Fruit fly (Drosophila melanogaster): ENCODE measurements around the gene CG31789.

The CG31789 gene

DNA sequence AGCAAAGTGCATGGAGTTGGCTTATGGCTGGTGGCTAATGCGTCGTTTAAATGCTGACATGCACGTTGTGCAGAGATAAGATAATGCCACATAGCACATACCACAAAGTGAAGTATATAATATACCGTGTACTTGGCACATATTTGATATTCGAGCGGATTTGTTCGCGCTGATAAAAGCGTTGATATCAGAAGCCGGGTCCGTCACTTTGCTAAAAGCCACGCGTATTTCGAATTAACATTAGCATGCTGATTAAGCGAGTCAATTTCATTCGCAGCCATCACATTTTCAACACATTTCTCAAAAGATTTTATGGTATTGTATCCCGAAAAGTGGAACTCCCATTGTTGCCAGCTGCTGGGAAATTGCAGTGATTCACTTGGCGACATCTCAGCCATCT lies 37.0 kb upstream of the CG31789 start:
- TF ChIP-seq ttk (optimal IDR thresholded peaks at IDR 0.05): no peak
- no peak for TF ChIP-seq psq (optimal IDR thresholded peaks at IDR 0.05)
- TF ChIP-seq insv (optimal IDR thresholded peaks at IDR 0.05): no peak
- TF ChIP-seq Sin3A (optimal IDR thresholded peaks at IDR 0.05): no peak
- TF ChIP-seq Myc (optimal IDR thresholded peaks at IDR 0.05): no peak
- TF ChIP-seq h (optimal IDR thresholded peaks at IDR 0.05): no peak

DNA sequence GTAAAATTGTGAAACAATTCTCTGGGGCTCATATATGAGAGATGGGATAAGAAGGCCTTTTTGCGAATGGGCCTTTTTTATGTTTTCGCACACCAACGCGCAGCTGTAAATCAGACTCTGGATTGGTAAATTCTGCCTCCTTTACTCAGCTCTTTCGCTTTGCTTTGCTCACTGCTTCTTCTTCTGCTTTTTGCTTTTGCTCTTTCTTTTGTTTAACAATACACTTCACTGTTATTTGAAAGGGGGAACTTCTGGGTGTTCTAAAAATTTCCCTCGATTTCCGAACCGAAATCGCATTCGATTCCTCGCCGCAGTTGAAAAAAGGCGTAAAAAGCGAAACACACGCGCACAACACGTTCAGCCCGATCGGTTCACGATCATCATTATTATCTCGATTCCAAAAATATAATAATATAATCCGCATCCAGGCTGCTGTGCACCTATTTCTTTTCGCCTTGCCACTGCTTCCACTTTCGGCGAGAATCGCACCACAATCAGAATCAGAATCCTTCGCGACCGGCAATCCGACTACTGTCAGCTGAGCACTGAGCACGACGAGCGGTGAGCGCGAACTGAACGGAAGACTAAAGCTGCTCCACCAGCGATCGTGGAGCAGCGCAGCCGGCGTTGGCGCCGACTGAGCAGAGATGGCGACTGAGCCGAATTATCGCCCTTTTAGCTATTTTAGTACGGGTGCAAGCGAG lies 33.9 kb upstream of the CG31789 start:
- TF ChIP-seq Myc (optimal IDR thresholded peaks at IDR 0.05) (no peak), h (optimal IDR thresholded peaks at IDR 0.05) (no peak), insv (optimal IDR thresholded peaks at IDR 0.05) (no peak), ttk (optimal IDR thresholded peaks at IDR 0.05) (no peak), Sin3A (optimal IDR thresholded peaks at IDR 0.05) (no peak), psq (optimal IDR thresholded peaks at IDR 0.05) (no peak)

DNA sequence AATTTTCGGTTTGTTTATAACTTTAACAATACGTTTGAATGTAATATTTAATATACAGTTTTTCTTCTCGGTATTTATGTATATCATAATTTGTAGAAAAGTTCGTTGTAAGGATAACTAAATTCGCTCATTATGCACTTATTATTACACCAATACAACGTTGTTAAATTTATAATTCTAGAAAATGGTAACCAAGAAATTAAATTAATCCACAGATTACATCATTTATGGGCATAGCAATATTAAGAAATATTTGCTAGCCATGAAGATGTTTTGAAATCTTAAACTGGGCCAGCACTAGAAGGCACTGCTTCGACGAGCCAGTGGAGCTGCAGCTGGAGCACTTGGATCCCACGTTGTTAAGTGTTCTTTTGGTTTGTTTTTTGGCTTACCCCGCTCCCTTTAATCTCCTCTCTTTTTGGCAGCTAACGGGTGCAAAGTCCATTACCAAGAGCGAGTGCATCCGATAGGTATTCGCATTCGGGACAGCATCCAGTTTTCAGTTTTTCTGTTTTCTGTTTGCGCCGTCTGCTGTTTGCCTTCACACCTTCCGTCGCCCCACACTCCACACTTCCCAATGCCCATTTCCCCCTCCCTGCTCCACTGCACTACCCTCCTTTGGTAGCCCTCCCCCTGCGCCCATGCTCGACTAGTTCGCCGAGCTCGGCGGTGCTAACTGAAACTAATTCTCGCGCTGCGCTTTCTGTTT lies 33.1 kb upstream of the CG31789 start:
- TF ChIP-seq h (optimal IDR thresholded peaks at IDR 0.05) (no peak), Sin3A (optimal IDR thresholded peaks at IDR 0.05) (no peak), ttk (optimal IDR thresholded peaks at IDR 0.05) (no peak), insv (optimal IDR thresholded peaks at IDR 0.05) (no peak), psq (optimal IDR thresholded peaks at IDR 0.05) (no peak), Myc (optimal IDR thresholded peaks at IDR 0.05) (no peak)

DNA sequence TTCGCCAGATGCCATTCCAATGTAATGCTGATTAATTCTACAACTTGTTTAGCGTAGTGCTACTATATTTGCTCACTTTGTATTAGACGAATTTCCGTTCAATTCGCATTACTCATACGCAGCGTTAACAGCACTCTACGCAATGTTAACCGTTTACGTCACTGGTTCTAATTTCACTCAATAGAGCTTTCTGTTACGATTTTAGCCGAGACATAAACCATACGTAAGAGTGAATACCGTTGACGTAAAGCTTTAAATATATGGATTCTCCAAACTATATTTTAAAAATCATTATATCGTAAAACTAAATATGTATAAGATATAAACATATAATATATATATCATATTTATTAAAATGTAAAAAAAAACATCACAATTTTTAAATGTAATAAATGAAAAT lies 29.5 kb upstream of the CG31789 start:
- no peak for TF ChIP-seq ttk (optimal IDR thresholded peaks at IDR 0.05)
- TF ChIP-seq Sin3A (optimal IDR thresholded peaks at IDR 0.05): no peak
- no peak for TF ChIP-seq psq (optimal IDR thresholded peaks at IDR 0.05)
- TF ChIP-seq insv (optimal IDR thresholded peaks at IDR 0.05): no peak
- no peak for TF ChIP-seq Myc (optimal IDR thresholded peaks at IDR 0.05)
- TF ChIP-seq h (optimal IDR thresholded peaks at IDR 0.05): no peak

DNA sequence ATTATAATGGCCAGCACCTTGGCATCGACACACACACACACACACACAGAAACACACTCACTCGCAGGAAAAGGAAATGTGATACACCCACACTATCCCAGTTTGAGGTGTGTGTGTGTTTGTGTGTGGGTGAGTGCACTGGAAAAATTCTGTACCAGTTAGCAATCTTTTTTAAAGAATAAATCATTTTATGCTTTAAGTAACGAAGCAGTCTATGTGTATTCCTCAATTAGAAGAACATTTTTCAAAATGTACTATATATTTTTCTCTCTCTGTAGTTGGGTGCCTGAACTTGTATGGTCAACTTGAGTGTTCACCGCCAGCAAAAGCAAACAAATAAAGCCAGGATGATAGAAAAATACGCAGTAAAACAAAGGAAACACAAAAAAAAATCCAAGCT lies 21.1 kb upstream of the CG31789 start:
- TF ChIP-seq Sin3A (optimal IDR thresholded peaks at IDR 0.05) (no peak), Myc (optimal IDR thresholded peaks at IDR 0.05) (no peak), insv (optimal IDR thresholded peaks at IDR 0.05) (no peak), ttk (optimal IDR thresholded peaks at IDR 0.05) (no peak), psq (optimal IDR thresholded peaks at IDR 0.05) (no peak), h (optimal IDR thresholded peaks at IDR 0.05) (no peak)

DNA sequence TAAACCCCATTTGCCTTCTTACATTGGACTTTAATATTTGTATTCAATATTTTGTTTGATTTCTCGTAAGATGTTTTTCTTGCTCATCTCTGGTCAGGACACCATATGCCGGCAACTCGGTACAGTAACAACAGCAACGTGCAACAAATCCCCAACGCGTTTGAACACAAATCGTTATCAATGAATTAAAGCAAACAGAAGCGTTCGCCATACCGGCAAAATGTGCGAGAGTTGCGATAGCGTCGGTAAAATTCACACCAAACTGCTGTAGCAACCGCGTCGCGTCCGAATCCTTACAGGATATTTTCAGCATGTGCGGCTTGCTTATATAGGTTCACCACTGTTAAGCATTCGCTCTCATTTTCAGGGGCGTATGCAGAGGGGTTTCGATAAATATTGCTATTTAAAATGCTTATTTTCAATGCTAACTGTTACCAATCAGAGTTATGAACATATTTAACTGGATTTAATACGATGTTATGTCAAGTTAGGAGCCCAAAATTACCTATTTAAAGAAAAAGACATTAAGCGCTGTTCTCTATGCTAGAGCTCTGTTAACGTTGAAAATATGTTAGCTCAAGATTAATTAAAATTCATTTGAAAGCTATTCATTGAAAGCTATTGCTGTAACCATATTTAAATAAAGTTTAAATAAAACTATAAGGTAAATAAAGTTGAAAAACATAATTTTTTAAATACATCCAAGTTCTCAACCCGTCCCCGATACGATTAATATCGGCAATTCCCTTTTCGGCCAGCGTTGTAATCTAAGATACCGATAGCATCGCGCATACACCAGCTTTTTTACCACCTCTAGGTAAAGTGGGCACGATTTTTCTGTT lies 15.4 kb upstream of the CG31789 start, which contains the start of the genes Pde11 and CG15160:
Gene Pde11, minus strand, starts transcription at position 243 of the 842 bp plus-strand sequence.
Gene CG15160, plus strand, starts transcription at position 792 of the 842 bp plus-strand sequence.
- TF ChIP-seq Sin3A (optimal IDR thresholded peaks at IDR 0.05) (no peak), insv (optimal IDR thresholded peaks at IDR 0.05) (no peak), ttk (optimal IDR thresholded peaks at IDR 0.05) (no peak), Myc (optimal IDR thresholded peaks at IDR 0.05) (no peak), psq (optimal IDR thresholded peaks at IDR 0.05) (no peak)

DNA sequence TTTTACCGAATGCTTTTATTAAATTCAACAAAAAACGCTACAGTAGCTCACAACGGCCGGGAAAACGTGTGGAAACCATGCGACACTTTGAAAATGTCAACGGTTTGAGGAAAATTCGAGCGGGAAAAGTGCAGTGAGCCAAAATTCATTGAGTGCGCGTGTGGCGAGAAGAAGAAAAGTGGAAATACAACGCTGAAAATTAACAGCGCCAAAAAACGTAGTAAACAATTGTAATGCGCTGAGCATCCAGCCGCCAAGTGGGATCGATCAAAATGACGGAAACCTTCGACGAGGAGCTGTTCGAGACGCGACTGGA lies 14.8 kb upstream of the CG31789 start:
- TF ChIP-seq ttk (optimal IDR thresholded peaks at IDR 0.05): no peak
- TF ChIP-seq h (optimal IDR thresholded peaks at IDR 0.05): no peak
- no peak for TF ChIP-seq psq (optimal IDR thresholded peaks at IDR 0.05)
- TF ChIP-seq insv (optimal IDR thresholded peaks at IDR 0.05): no peak
- no peak for TF ChIP-seq Sin3A (optimal IDR thresholded peaks at IDR 0.05)
- no peak for TF ChIP-seq Myc (optimal IDR thresholded peaks at IDR 0.05)

DNA sequence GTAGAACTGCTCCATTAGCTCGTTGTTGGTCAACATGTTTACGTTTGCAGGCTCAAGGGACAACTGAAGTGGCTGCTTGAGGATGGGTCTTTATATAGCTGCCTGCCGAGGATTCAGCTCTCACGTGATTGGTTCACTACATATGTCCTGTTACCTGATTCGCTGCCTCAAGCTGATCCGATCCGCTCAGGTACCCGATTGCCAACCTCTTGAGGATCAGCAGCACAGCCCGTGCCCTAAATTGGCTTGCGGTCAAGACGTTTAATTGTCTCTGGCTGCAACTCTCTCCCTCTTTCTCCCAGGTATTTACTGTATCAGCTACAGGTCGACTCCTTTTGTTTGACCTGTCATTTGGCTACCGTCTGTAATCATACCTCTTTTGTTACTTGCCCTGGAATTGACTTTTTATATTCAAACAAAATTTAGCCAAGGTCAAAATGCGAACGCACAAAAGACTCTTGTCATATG lies 8.8 kb upstream of the CG31789 start, which contains the start of gene amos:
Gene amos, minus strand, starts transcription at position 51 of the 468 bp plus-strand sequence.
- TF ChIP-seq Myc (optimal IDR thresholded peaks at IDR 0.05): no peak

DNA sequence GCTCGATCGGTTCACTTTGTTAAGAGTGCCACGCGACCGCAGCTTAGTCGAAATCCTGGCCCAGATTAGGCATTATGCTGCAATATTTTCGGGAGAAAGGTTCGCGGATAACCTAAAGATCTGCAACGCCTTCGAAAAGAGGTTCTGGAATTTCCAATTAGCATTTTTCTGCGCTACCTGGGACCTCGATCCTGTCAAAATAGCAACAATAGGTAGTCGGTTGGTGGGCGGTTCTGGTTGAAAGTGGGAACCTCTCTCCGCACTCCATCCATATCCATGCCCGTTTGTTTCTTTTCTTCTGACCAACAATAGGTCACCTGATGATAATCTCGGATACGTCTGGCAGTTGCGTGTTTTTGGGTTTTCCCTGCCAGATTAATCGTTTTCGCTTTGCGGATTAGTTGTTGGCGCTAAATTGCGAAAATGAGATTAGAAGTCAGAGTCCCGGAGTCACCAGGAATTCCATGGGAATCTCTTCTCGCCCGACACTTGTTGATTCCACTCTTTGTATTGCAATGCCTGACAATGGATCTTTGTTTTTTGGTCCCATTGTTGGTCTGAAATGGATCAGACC lies 7.5 kb upstream of the CG31789 start:
- no peak for TF ChIP-seq psq (optimal IDR thresholded peaks at IDR 0.05)
- TF ChIP-seq h (optimal IDR thresholded peaks at IDR 0.05): no peak
- no peak for TF ChIP-seq ttk (optimal IDR thresholded peaks at IDR 0.05)
- no peak for TF ChIP-seq Sin3A (optimal IDR thresholded peaks at IDR 0.05)
- TF ChIP-seq insv (optimal IDR thresholded peaks at IDR 0.05): no peak
- TF ChIP-seq Myc (optimal IDR thresholded peaks at IDR 0.05): no peak

DNA sequence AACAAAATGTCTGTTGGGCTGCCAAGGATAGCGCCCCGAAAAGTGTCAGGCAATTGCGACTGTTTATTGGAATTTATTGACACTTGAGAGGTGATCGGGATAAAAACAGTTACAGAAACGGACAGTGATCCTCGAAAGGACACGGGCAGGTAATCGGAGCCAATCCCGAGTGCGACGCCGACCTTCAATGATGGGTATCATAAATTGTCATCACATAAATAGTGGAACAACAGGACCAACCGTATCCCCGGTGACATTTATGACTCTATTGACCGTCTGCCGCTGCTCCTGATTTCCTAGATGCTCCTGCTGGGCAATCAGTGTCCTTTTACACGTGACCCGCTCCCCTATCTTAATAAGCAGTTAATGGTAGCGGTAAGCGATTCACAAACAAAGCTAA lies 6.6 kb upstream of the CG31789 start:
- no peak for TF ChIP-seq Myc (optimal IDR thresholded peaks at IDR 0.05)
- TF ChIP-seq h (optimal IDR thresholded peaks at IDR 0.05): no peak
- TF ChIP-seq ttk (optimal IDR thresholded peaks at IDR 0.05): no peak
- no peak for TF ChIP-seq insv (optimal IDR thresholded peaks at IDR 0.05)
- TF ChIP-seq psq (optimal IDR thresholded peaks at IDR 0.05): no peak
- no peak for TF ChIP-seq Sin3A (optimal IDR thresholded peaks at IDR 0.05)

DNA sequence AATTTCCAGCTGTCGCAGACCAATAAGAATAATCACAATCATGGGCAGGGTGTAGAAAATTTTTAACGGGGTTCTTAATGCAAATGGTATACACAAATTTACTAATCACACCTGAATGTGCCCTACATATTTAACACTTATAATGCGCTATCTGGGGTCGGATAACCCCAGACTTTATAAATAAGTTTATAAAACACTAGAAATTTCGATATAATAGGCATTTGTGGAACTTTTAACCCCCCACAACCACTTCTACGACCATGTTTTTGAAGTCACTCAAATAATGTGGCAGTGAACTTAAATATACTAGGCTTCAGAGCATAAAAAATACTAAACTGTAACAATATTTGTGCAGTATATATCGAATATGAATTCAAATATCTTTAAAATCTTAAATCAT lies 742 bp upstream of the CG31789 start, which contains the start of gene CG10413:
Gene CG10413, minus strand, starts transcription at position 264 of the 400 bp plus-strand sequence.
- TF ChIP-seq Sin3A (optimal IDR thresholded peaks at IDR 0.05) (no peak), psq (optimal IDR thresholded peaks at IDR 0.05) (no peak), h (optimal IDR thresholded peaks at IDR 0.05) (no peak)

DNA sequence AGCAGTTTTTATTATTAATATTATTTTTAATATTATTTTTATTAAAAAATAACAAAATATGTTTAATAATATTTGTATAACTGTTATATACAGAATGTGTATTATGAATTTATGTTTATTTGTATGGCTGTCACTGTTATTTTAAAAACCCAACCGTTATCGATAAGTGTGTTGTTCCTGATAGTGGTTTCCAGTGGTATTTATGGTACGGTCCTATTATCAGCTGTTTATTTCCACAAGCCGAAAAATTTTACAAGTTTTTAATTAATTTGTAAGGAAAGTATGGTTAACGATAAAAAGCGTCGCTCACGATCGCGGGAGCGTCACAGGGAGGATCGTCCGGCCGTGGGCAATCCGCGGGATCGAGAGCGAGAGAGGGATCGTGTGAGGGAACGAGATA lies 914 bp downstream of the CG31789 start, which contains the start of gene CG10333:
Gene CG10333, plus strand, starts transcription at position 191 of the 400 bp plus-strand sequence.
- TF ChIP-seq Sin3A (optimal IDR thresholded peaks at IDR 0.05) (no peak), psq (optimal IDR thresholded peaks at IDR 0.05) (no peak), h (optimal IDR thresholded peaks at IDR 0.05) (no peak), insv (optimal IDR thresholded peaks at IDR 0.05) (no peak), ttk (optimal IDR thresholded peaks at IDR 0.05) (no peak)
